Worm (Caenorhabditis elegans) whole organism, L1 larva: ENCODE results near the gene C43G2.3.

Source experiments
- C04F5.9 ChIP-seq: sonication (generic microtip); optimal IDR thresholded peaks from 2 replicates; lab custom pipeline; 2016; ENCODE audit warnings: missing genetic modification characterization, missing compliant biosample characterization
- C34B4.2 ChIP-seq: sonication (generic microtip); optimal IDR thresholded peaks from 2 replicates; lab custom pipeline; 2017; ENCODE audit warnings: mild to moderate bottlenecking, missing genetic modification characterization, missing compliant biosample characterization
- F16B12.6 ChIP-seq: fragments of 150-350 bp; optimal IDR thresholded peaks from 2 replicates; lab custom pipeline; 2014; ENCODE audit warnings: missing biosample characterization, missing genetic modification characterization
- Y116A8C.19 ChIP-seq: sonication (generic microtip); optimal IDR thresholded peaks from 2 replicates; lab custom pipeline; 2016; ENCODE audit warnings: missing compliant biosample characterization, missing genetic modification characterization, borderline replicate concordance
- aha-1 ChIP-seq: fragments of 150-350 bp; optimal IDR thresholded peaks from 2 replicates; lab custom pipeline; 2014; ENCODE audit warnings: missing biosample characterization, missing genetic modification characterization
- blmp-1 ChIP-seq: fragments of 150-350 bp; optimal IDR thresholded peaks from 2 replicates; lab custom pipeline; 2014; ENCODE audit warnings: missing biosample characterization, missing genetic modification characterization
- ceh-82 ChIP-seq, 3 experiments: fragments of 150-350 bp in 1 of 3; sonication (generic microtip) in 2 of 3; optimal IDR thresholded peaks; 2 replicates each; lab custom pipeline; 2014 to 2017; ENCODE audit warnings: missing biosample characterization in 3 of 3, missing genetic modification characterization in 3 of 3
- ces-1 ChIP-seq: fragments of 150-350 bp; optimal IDR thresholded peaks from 2 replicates; lab custom pipeline; 2014; ENCODE audit warnings: missing biosample characterization, missing genetic modification reagents, missing genetic modification characterization
- dpl-1 ChIP-seq, 3 experiments: fragments of 150-350 bp in 2 of 3; sonication (generic microtip) in 1 of 3; optimal IDR thresholded peaks; 2 replicates each; lab custom pipeline; 2014 to 2017; ENCODE audit warnings: missing biosample characterization in 3 of 3, missing genetic modification characterization in 3 of 3, missing genetic modification reagents in 3 of 3
- dsc-1 ChIP-seq: sonication (generic microtip); optimal IDR thresholded peaks from 2 replicates; lab custom pipeline; 2016; ENCODE audit warnings: mild to moderate bottlenecking, missing genetic modification characterization, missing compliant biosample characterization
- efl-1 ChIP-seq, 4 experiments: fragments of 150-350 bp; optimal IDR thresholded peaks in 3 of 4; peaks in 1 of 4; 1 replicate in 1 of 4; 2 replicates in 3 of 4; lab custom pipeline; 2014; ENCODE audit warnings: missing biosample characterization in 2 of 4, missing genetic modification characterization in 2 of 4, missing genetic modification reagents in 2 of 4
- egl-13 ChIP-seq: sonication (generic microtip); optimal IDR thresholded peaks from 2 replicates; lab custom pipeline; 2016; ENCODE audit warnings: missing genotype, missing genetic modification reagents, missing genetic modification characterization, missing compliant biosample characterization
- egl-27 ChIP-seq, 2 experiments: fragments of 150-350 bp in 1 of 2; sonication (generic microtip); optimal IDR thresholded peaks; 3 replicates each; lab custom pipeline; 2017 to 2018; ENCODE audit warnings: missing biosample characterization in 2 of 2, missing genetic modification characterization in 2 of 2, missing genetic modification reagents in 2 of 2
- elt-2 ChIP-seq: sonication (generic microtip); optimal IDR thresholded peaks from 2 replicates; lab custom pipeline; 2016; ENCODE audit warnings: missing genetic modification characterization, mild to moderate bottlenecking, inconsistent platforms, missing compliant biosample characterization, missing genetic modification reagents
- elt-3 ChIP-seq, 6 experiments: fragments of 150-350 bp in 1 of 6; sonication (generic microtip); optimal IDR thresholded peaks; 2 replicates each; lab custom pipeline; 2017 to 2018; ENCODE audit warnings: missing biosample characterization in 6 of 6, missing genetic modification characterization in 6 of 6, inconsistent platforms in 1 of 6
- ets-5 ChIP-seq: fragments of 200-800 bp; sonication (Bioruptor generic); IDR thresholded peaks from 2 replicates; pipeline ENCODE4 v1.3.6; 2022; ENCODE audit warnings: missing genetic modification characterization, missing compliant biosample characterization
- fkh-8 ChIP-seq: sonication (generic microtip); optimal IDR thresholded peaks from 2 replicates; lab custom pipeline; 2016; ENCODE audit warnings: mild to moderate bottlenecking, missing genetic modification characterization, missing compliant biosample characterization
- fos-1 ChIP-seq: fragments of 150-350 bp; optimal IDR thresholded peaks from 2 replicates; lab custom pipeline; 2014; ENCODE audit warnings: missing biosample characterization, missing genetic modification characterization
- hlh-4 ChIP-seq: sonication (generic microtip); optimal IDR thresholded peaks from 2 replicates; lab custom pipeline; 2016; ENCODE audit warnings: mild to moderate bottlenecking, missing genetic modification characterization, missing compliant biosample characterization
- irx-1 ChIP-seq: sonication (generic microtip); optimal IDR thresholded peaks from 2 replicates; lab custom pipeline; 2016; ENCODE audit warnings: missing genetic modification characterization, missing compliant biosample characterization
- lin-13 ChIP-seq: fragments of 150-350 bp; optimal IDR thresholded peaks from 2 replicates; lab custom pipeline; 2014; ENCODE audit warnings: missing biosample characterization, missing genetic modification reagents, missing genetic modification characterization
- lin-14 ChIP-seq: fragments of 200-800 bp; sonication (Bioruptor generic); optimal IDR thresholded peaks from 2 replicates; lab custom pipeline; 2018; ENCODE audit warnings: mild to moderate bottlenecking, missing genetic modification characterization, moderate library complexity, missing compliant biosample characterization
- lin-15B ChIP-seq: fragments of 150-350 bp; sonication (generic microtip); optimal IDR thresholded peaks from 3 replicates; lab custom pipeline; 2014; ENCODE audit warnings: missing biosample characterization, missing genetic modification characterization
- lin-35 ChIP-seq, 2 experiments: fragments of 150-350 bp; optimal IDR thresholded peaks; 2 replicates each; lab custom pipeline; 2014; ENCODE audit warnings: missing biosample characterization in 2 of 2, missing genetic modification characterization in 2 of 2, missing genetic modification reagents in 2 of 2
- lin-39 ChIP-seq: fragments of 150-350 bp; optimal IDR thresholded peaks from 2 replicates; lab custom pipeline; 2014; ENCODE audit warnings: missing biosample characterization, missing genetic modification reagents, missing genetic modification characterization
- lir-3 ChIP-seq: sonication (generic microtip); optimal IDR thresholded peaks from 2 replicates; lab custom pipeline; 2016; ENCODE audit warnings: mild to moderate bottlenecking, missing genetic modification characterization, moderate library complexity, missing compliant biosample characterization; ENCODE audit not compliant: poor library complexity
- lsy-2 ChIP-seq, 2 experiments: fragments of 150-350 bp; optimal IDR thresholded peaks; 2 replicates each; lab custom pipeline; 2014; ENCODE audit warnings: missing biosample characterization in 2 of 2, missing genetic modification characterization in 2 of 2
- mef-2 ChIP-seq: fragments of 150-350 bp; optimal IDR thresholded peaks from 2 replicates; lab custom pipeline; 2014; ENCODE audit warnings: missing biosample characterization, missing genetic modification characterization
- mep-1 ChIP-seq: fragments of 150-350 bp; optimal IDR thresholded peaks from 2 replicates; lab custom pipeline; 2014; ENCODE audit warnings: missing biosample characterization, missing genetic modification characterization
- nhr-12 ChIP-seq: sonication (generic microtip); optimal IDR thresholded peaks from 2 replicates; lab custom pipeline; 2017; ENCODE audit warnings: missing biosample characterization, missing genetic modification characterization
- nhr-19 ChIP-seq: fragments of 200-800 bp; sonication (Bioruptor generic); conservative IDR thresholded peaks from 2 replicates; pipeline ENCODE4 v1.3.6; 2022; ENCODE audit warnings: missing genetic modification characterization, missing compliant biosample characterization
- nhr-20 ChIP-seq: sonication (generic microtip); optimal IDR thresholded peaks from 2 replicates; lab custom pipeline; 2016; ENCODE audit warnings: mild to moderate bottlenecking, missing genetic modification characterization, missing compliant biosample characterization
- nhr-28 ChIP-seq: fragments of 150-350 bp; optimal IDR thresholded peaks from 2 replicates; lab custom pipeline; 2014; ENCODE audit warnings: missing biosample characterization, missing genetic modification characterization
- nhr-47 ChIP-seq: sonication (generic microtip); optimal IDR thresholded peaks from 2 replicates; lab custom pipeline; 2016; ENCODE audit warnings: mild to moderate bottlenecking, missing genetic modification characterization, moderate library complexity, missing compliant biosample characterization
- nhr-71 ChIP-seq: sonication (generic microtip); optimal IDR thresholded peaks from 2 replicates; lab custom pipeline; 2016; ENCODE audit warnings: mild to moderate bottlenecking, missing genetic modification characterization, moderate library complexity, missing compliant biosample characterization
- nhr-76 ChIP-seq: sonication (generic microtip); optimal IDR thresholded peaks from 2 replicates; lab custom pipeline; 2017; ENCODE audit warnings: missing biosample characterization, missing genetic modification characterization
- nhr-77 ChIP-seq: fragments of 150-350 bp; optimal IDR thresholded peaks from 2 replicates; lab custom pipeline; 2014; ENCODE audit warnings: missing biosample characterization, missing genetic modification characterization
- nhr-84 ChIP-seq: sonication (generic microtip); optimal IDR thresholded peaks from 2 replicates; lab custom pipeline; 2017; ENCODE audit warnings: missing biosample characterization, missing genetic modification characterization
- nhr-85 ChIP-seq: sonication (generic microtip); peaks from one replicate; lab custom pipeline; 2016; ENCODE audit warnings: missing genetic modification characterization, inconsistent platforms, missing compliant biosample characterization
- nhr-90 ChIP-seq: sonication (generic microtip); optimal IDR thresholded peaks from 2 replicates; lab custom pipeline; 2016; ENCODE audit warnings: mild to moderate bottlenecking, missing genetic modification characterization, missing compliant biosample characterization; ENCODE audit not compliant: poor library complexity
- pax-3 ChIP-seq: fragments of 200-800 bp; sonication (Bioruptor generic); optimal IDR thresholded peaks from 2 replicates; lab custom pipeline; 2018; ENCODE audit warnings: mild to moderate bottlenecking, missing genetic modification characterization, moderate library complexity, missing compliant biosample characterization
- skn-1 ChIP-seq: fragments of 150-350 bp; optimal IDR thresholded peaks from 2 replicates; lab custom pipeline; 2014; ENCODE audit warnings: missing biosample characterization, missing genetic modification characterization
- snpc-4 ChIP-seq: fragments of 150-350 bp; optimal IDR thresholded peaks from 2 replicates; lab custom pipeline; 2014; ENCODE audit warnings: missing biosample characterization, missing genetic modification characterization
- snu-23 ChIP-seq: sonication (generic microtip); optimal IDR thresholded peaks from 2 replicates; lab custom pipeline; 2016; ENCODE audit warnings: missing genetic modification characterization, missing compliant biosample characterization
- sox-4 ChIP-seq: sonication (generic microtip); optimal IDR thresholded peaks from 2 replicates; lab custom pipeline; 2016; ENCODE audit warnings: missing genetic modification characterization, missing compliant biosample characterization
- sptf-1 ChIP-seq: fragments of 150-350 bp; optimal IDR thresholded peaks from 2 replicates; lab custom pipeline; 2014; ENCODE audit warnings: missing biosample characterization, missing genetic modification characterization
- swsn-7 ChIP-seq: sonication (generic microtip); optimal IDR thresholded peaks from 2 replicates; lab custom pipeline; 2016; ENCODE audit warnings: missing genetic modification characterization, missing compliant biosample characterization
- tbx-2 ChIP-seq: sonication (generic microtip); optimal IDR thresholded peaks from 2 replicates; lab custom pipeline; 2016; ENCODE audit warnings: missing genetic modification characterization, missing compliant biosample characterization
- tlp-1 ChIP-seq: fragments of 150-350 bp; optimal IDR thresholded peaks from 2 replicates; lab custom pipeline; 2014; ENCODE audit warnings: missing biosample characterization, missing genetic modification characterization
- unc-130 ChIP-seq: fragments of 150-350 bp; optimal IDR thresholded peaks from 2 replicates; lab custom pipeline; 2017; ENCODE audit warnings: missing biosample characterization, missing genetic modification characterization, inconsistent platforms
- unc-30 ChIP-seq: sonication (generic microtip); optimal IDR thresholded peaks from 2 replicates; lab custom pipeline; 2017; ENCODE audit warnings: missing biosample characterization, missing genetic modification characterization
- xbp-1 ChIP-seq: sonication (generic microtip); optimal IDR thresholded peaks from 2 replicates; lab custom pipeline; 2016; ENCODE audit warnings: missing genetic modification characterization, missing compliant biosample characterization
- ztf-11 ChIP-seq, 2 experiments: sonication (generic microtip); optimal IDR thresholded peaks; 2 replicates each; lab custom pipeline; 2016 to 2017; ENCODE audit warnings: missing genetic modification characterization in 2 of 2, missing biosample characterization in 1 of 2, missing compliant biosample characterization in 1 of 2
- ztf-4 ChIP-seq: fragments of 150-350 bp; optimal IDR thresholded peaks from 2 replicates; lab custom pipeline; 2014; ENCODE audit warnings: missing biosample characterization, missing genetic modification characterization

The C43G2.3 gene

DNA sequence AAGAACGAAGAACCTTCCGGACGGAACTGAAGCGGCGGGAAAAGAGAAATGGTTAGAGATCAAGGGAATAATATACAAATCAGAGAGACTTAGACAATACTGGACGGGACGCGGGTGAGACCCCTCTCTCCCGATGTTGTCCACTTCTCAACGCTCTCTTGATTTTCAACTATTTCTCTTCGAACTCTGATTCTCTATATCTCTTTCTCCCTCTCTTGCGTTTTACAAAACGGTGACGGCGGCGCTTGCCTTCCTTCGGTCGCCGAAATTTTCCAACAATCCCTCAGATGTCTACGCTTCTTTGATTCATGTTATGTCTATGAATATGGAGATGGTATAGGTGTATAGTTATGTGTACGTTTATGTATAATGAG, 1.3 kb upstream of the C43G2.3 start:
- TF ChIP-seq lsy-2 (tag; optimal IDR thresholded peaks at IDR 0.05; lab: Kevin White, UChicago) (peak; percentile 51 to 63), C04F5.9 (tag; lab: Kevin White, UChicago) (no peak), aha-1 (tag; lab: Kevin White, UChicago) (no peak), ztf-11 (tag; optimal IDR thresholded peaks at IDR 0.05; lab: Kevin White, UChicago) (no peak), elt-3 (tag; optimal IDR thresholded peaks at IDR 0.05; lab: Kevin White, UChicago) (peak in 2 of 6 experiments; percentile 18 to 28), ces-1 (GFP tag; lab: Kevin White, UChicago) (no peak), lin-14 (peak; percentile 80), dpl-1 (GFP tag; optimal IDR thresholded peaks at IDR 0.05; lab: Kevin White, UChicago) (peak; percentile 36 to 48 (median 45)), lin-35 (GFP tag; optimal IDR thresholded peaks at IDR 0.05; lab: Kevin White, UChicago) (peak; percentile 46 to 65), efl-1 (optimal IDR thresholded peaks at IDR 0.05; lab: Kevin White, UChicago) (peak; percentile 61 to 67), efl-1 (GFP tag; optimal IDR thresholded peaks at IDR 0.05 in 1 of 2; lab: Kevin White, UChicago) (peak; percentile 0 to 87), nhr-12 (tag; lab: Kevin White, UChicago) (no peak), pax-3 (tag; lab: Kevin White, UChicago) (no peak), F16B12.6 (tag; lab: Kevin White, UChicago) (no peak), unc-30 (tag; lab: Kevin White, UChicago) (no peak), nhr-90 (tag; lab: Kevin White, UChicago) (peak; percentile 65), nhr-77 (tag; lab: Kevin White, UChicago) (peak; percentile 8), unc-130 (tag; lab: Kevin White, UChicago) (no peak), lin-15B (no peak), sox-4 (tag; lab: Kevin White, UChicago) (no peak), nhr-28 (tag; lab: Kevin White, UChicago) (no peak), swsn-7 (tag; lab: Kevin White, UChicago) (peak; percentile 53), nhr-47 (peak; percentile 47), egl-27 (tag; optimal IDR thresholded peaks at IDR 0.05; lab: Kevin White, UChicago) (no peak), lin-13 (GFP tag; lab: Kevin White, UChicago) (peak; percentile 35), irx-1 (tag; lab: Kevin White, UChicago) (no peak), snpc-4 (tag; lab: Kevin White, UChicago) (no peak), nhr-84 (tag; lab: Kevin White, UChicago) (no peak), elt-2 (tag; lab: Kevin White, UChicago) (no peak), lin-39 (no peak), nhr-20 (tag; lab: Kevin White, UChicago) (peak; percentile 74), xbp-1 (tag; lab: Kevin White, UChicago) (peak; percentile 46), sptf-1 (no peak), nhr-76 (tag; lab: Kevin White, UChicago) (no peak), blmp-1 (tag; lab: Kevin White, UChicago) (peak; percentile 55), ceh-82 (tag; optimal IDR thresholded peaks at IDR 0.05; lab: Kevin White, UChicago) (peak; percentile 2 to 13 (median 7)), C34B4.2 (tag; lab: Kevin White, UChicago) (no peak), nhr-19 (GFP tag; lab: Robert Waterston, UW) (peak; percentile 31; the same call in 1 of the 2 replicates), tbx-2 (tag; lab: Kevin White, UChicago) (peak; percentile 22), fkh-8 (no peak), Y116A8C.19 (tag; lab: Kevin White, UChicago) (no peak), ets-5 (GFP tag; lab: Robert Waterston, UW) (no peak), nhr-85 (peak; percentile 92), ztf-4 (peak; percentile 4), skn-1 (tag; lab: Kevin White, UChicago) (no peak), fos-1 (tag; lab: Kevin White, UChicago) (no peak), snu-23 (peak; percentile 78), mep-1 (tag; lab: Kevin White, UChicago) (peak; percentile 76), hlh-4 (tag; lab: Kevin White, UChicago) (no peak), tlp-1 (tag; lab: Kevin White, UChicago) (no peak), egl-13 (tag; lab: Kevin White, UChicago) (no peak), nhr-71 (tag; lab: Kevin White, UChicago) (peak; percentile 77), dsc-1 (tag; lab: Kevin White, UChicago) (peak; percentile 3), mef-2 (no peak), lir-3 (tag; lab: Kevin White, UChicago) (peak; percentile 4)
